Fruit fly (Drosophila melanogaster) whole organism, embryonic: ENCODE measurements around the gene AP-1mu.

ENCODE experiments used
- ATbp ChIP-seq: fragments of 200-800 bp; sonication (Bioruptor generic); optimal IDR thresholded peaks from 2 replicates; lab custom pipeline; 2017; ENCODE audit warnings: missing biosample characterization, mild to moderate bottlenecking, missing genetic modification characterization, missing genetic modification reagents
- CG11456 ChIP-seq: fragments of 200-800 bp; sonication (Bioruptor generic); IDR thresholded peaks from 3 replicates; pipeline ENCODE4 v1.3.6; 2022; ENCODE audit warnings: missing biosample characterization, missing genetic modification characterization
- CG11696 ChIP-seq: fragments of 200-800 bp; sonication (Bioruptor generic); IDR thresholded peaks from 2 replicates; pipeline ENCODE4 v1.3.6; 2022; ENCODE audit warnings: missing biosample characterization, missing genetic modification characterization
- CG12219 ChIP-seq: fragments of 200-800 bp; sonication (Bioruptor generic); optimal IDR thresholded peaks from 3 replicates; lab custom pipeline; 2018; ENCODE audit warnings: missing biosample characterization, mild to moderate bottlenecking, missing genetic modification characterization
- CG12659 ChIP-seq: fragments of 200-800 bp; sonication (Bioruptor generic); optimal IDR thresholded peaks from 3 replicates; lab custom pipeline; 2017; ENCODE audit warnings: mild to moderate bottlenecking, missing biosample characterization, missing genetic modification reagents, missing genetic modification characterization
- CG14441 ChIP-seq: fragments of 200-800 bp; sonication (Bioruptor generic); IDR thresholded peaks from 2 replicates; pipeline ENCODE4 v1.3.6; 2022; ENCODE audit warnings: missing biosample characterization, missing genetic modification characterization
- CG15479 ChIP-seq: fragments of 200-800 bp; sonication (Bioruptor generic); optimal IDR thresholded peaks from 3 replicates; lab custom pipeline; 2019; ENCODE audit warnings: missing biosample characterization, mild to moderate bottlenecking, missing genetic modification characterization, moderate library complexity
- CG1603 ChIP-seq: fragments of 200-800 bp; sonication (Bioruptor generic); optimal IDR thresholded peaks from 2 replicates; lab custom pipeline; 2019; ENCODE audit warnings: missing biosample characterization, mild to moderate bottlenecking, missing genetic modification characterization, moderate library complexity
- CG16779 ChIP-seq: fragments of 200-800 bp; sonication (Bioruptor generic); IDR thresholded peaks from 2 replicates; pipeline ENCODE4 v1.3.6; 2022; ENCODE audit warnings: missing biosample characterization, missing genetic modification characterization
- CG2116 ChIP-seq: fragments of 200-800 bp; sonication (Bioruptor generic); optimal IDR thresholded peaks from 3 replicates; lab custom pipeline; 2018; ENCODE audit warnings: missing biosample characterization, mild to moderate bottlenecking, missing genetic modification characterization
- CG2202 ChIP-seq: fragments of 200-800 bp; sonication (Bioruptor generic); optimal IDR thresholded peaks from 2 replicates; lab custom pipeline; 2018; ENCODE audit warnings: missing biosample characterization, mild to moderate bottlenecking, missing genetic modification characterization
- CG2678 ChIP-seq: fragments of 200-800 bp; sonication (Bioruptor generic); optimal IDR thresholded peaks from 3 replicates; lab custom pipeline; 2019; ENCODE audit warnings: missing biosample characterization, mild to moderate bottlenecking, missing genetic modification characterization, moderate library complexity
- CG31365 ChIP-seq: fragments of 200-800 bp; sonication (Bioruptor generic); optimal IDR thresholded peaks from 2 replicates; lab custom pipeline; 2018; ENCODE audit warnings: missing biosample characterization, mild to moderate bottlenecking, missing genetic modification characterization
- CG4617 ChIP-seq: fragments of 200-800 bp; sonication (Bioruptor generic); optimal IDR thresholded peaks from 3 replicates; lab custom pipeline; 2016; ENCODE audit warnings: missing biosample characterization, missing genetic modification characterization, borderline replicate concordance
- CG4730 ChIP-seq: fragments of 200-800 bp; sonication (Bioruptor generic); IDR thresholded peaks from 2 replicates; pipeline ENCODE4 v1.3.6; 2022; ENCODE audit warnings: missing biosample characterization, missing genetic modification characterization
- CG7372 ChIP-seq: fragments of 200-800 bp; sonication (Bioruptor generic); IDR thresholded peaks from 2 replicates; pipeline ENCODE4 v1.3.6; 2022; ENCODE audit warnings: missing biosample characterization, missing genetic modification characterization
- CG9437 ChIP-seq: fragments of 200-800 bp; sonication (Bioruptor generic); optimal IDR thresholded peaks from 2 replicates; lab custom pipeline; 2018; ENCODE audit warnings: missing biosample characterization, mild to moderate bottlenecking, missing genetic modification characterization
- Eip74EF ChIP-seq, 2 experiments: fragments of 200-800 bp in 1 of 2; fragments of >200 bp in 1 of 2; sonication (Bioruptor generic) in 1 of 2; optimal IDR thresholded peaks; 2 replicates each; lab custom pipeline; 2017 to 2019; ENCODE audit warnings: missing biosample characterization in 2 of 2, missing genetic modification characterization in 2 of 2, mild to moderate bottlenecking in 1 of 2, moderate library complexity in 1 of 2
- Ets65A ChIP-seq: fragments of 200-800 bp; sonication (Bioruptor generic); peaks from one replicate; lab custom pipeline; 2016; ENCODE audit warnings: missing biosample characterization, missing genetic modification characterization
- HLH54F ChIP-seq: fragments of 200-800 bp; sonication (Bioruptor generic); optimal IDR thresholded peaks from 3 replicates; lab custom pipeline; 2016; ENCODE audit warnings: missing biosample characterization, missing genetic modification characterization
- HLHmδ ChIP-seq: fragments of 200-800 bp; sonication (Bioruptor generic); optimal IDR thresholded peaks from 2 replicates; lab custom pipeline; 2018; ENCODE audit warnings: missing biosample characterization, mild to moderate bottlenecking, missing genetic modification characterization, moderate library complexity
- Hr78 ChIP-seq, 2 experiments: fragments of 200-800 bp in 1 of 2; fragments of >200 bp in 1 of 2; sonication (Bioruptor generic) in 1 of 2; optimal IDR thresholded peaks; 2 replicates each; lab custom pipeline; 2017 to 2019; ENCODE audit warnings: missing biosample characterization in 2 of 2, missing genetic modification characterization in 2 of 2, mild to moderate bottlenecking in 1 of 2, moderate library complexity in 1 of 2
- Myb ChIP-seq: fragments of 200-800 bp; sonication (Bioruptor generic); optimal IDR thresholded peaks from 2 replicates; lab custom pipeline; 2016; ENCODE audit warnings: missing biosample characterization, missing genetic modification characterization
- Oaz ChIP-seq: fragments of 200-800 bp; sonication (Bioruptor generic); IDR thresholded peaks from 2 replicates; pipeline ENCODE4 v1.3.6; 2022; ENCODE audit warnings: missing biosample characterization, missing genetic modification characterization
- Sox100B ChIP-seq: fragments of 200-800 bp; sonication (Bioruptor generic); optimal IDR thresholded peaks from 3 replicates; lab custom pipeline; 2018; ENCODE audit warnings: missing biosample characterization, mild to moderate bottlenecking, missing genetic modification characterization
- Ssrp ChIP-seq: fragments of 200-800 bp; sonication (Bioruptor generic); optimal IDR thresholded peaks from 2 replicates; lab custom pipeline; 2018; ENCODE audit warnings: missing biosample characterization, mild to moderate bottlenecking, missing genetic modification characterization, moderate library complexity
- Stat92E ChIP-seq, 3 experiments: fragments of >200 bp in 2 of 3; fragments of 200-800 bp in 1 of 3; sonication (Bioruptor generic) in 1 of 3; optimal IDR thresholded peaks; 2 replicates each; lab custom pipeline; 2017 to 2019; ENCODE audit warnings: missing biosample characterization in 3 of 3, missing genetic modification characterization in 3 of 3, mild to moderate bottlenecking in 1 of 3, moderate library complexity in 1 of 3
- abd-A ChIP-seq: fragments of 200-800 bp; sonication (Bioruptor generic); optimal IDR thresholded peaks from 3 replicates; lab custom pipeline; 2019; ENCODE audit warnings: missing biosample characterization, mild to moderate bottlenecking, missing genetic modification characterization, moderate library complexity
- ara ChIP-seq: fragments of 200-800 bp; sonication (Bioruptor generic); IDR thresholded peaks from 2 replicates; pipeline ENCODE4 v1.3.6; 2022; ENCODE audit warnings: missing biosample characterization, missing genetic modification characterization
- chinmo ChIP-seq: fragments of 200-800 bp; sonication (Bioruptor generic); IDR thresholded peaks from 4 replicates; pipeline ENCODE4 v1.3.6; 2022; ENCODE audit warnings: missing biosample characterization, missing genetic modification characterization; ENCODE audit not compliant: partially characterized antibody
- ci ChIP-seq: fragments of 200-800 bp; sonication (Bioruptor generic); IDR thresholded peaks from 3 replicates; pipeline ENCODE4 v1.3.6; 2022; ENCODE audit warnings: missing biosample characterization, missing genetic modification characterization
- crol ChIP-seq: fragments of 200-800 bp; sonication (Bioruptor generic); IDR thresholded peaks from 2 replicates; pipeline ENCODE4 v1.3.6; 2022; ENCODE audit warnings: missing biosample characterization, missing genetic modification characterization
- dmrt11E ChIP-seq: fragments of 200-800 bp; sonication (Bioruptor generic); optimal IDR thresholded peaks from 3 replicates; lab custom pipeline; 2018; ENCODE audit warnings: missing biosample characterization, mild to moderate bottlenecking, missing genetic modification characterization, moderate library complexity
- fd64A ChIP-seq: fragments of 200-800 bp; sonication (Bioruptor generic); optimal IDR thresholded peaks from 3 replicates; lab custom pipeline; 2018; ENCODE audit warnings: missing biosample characterization, mild to moderate bottlenecking, missing genetic modification characterization
- hb ChIP-seq: fragments of 200-800 bp; sonication (Bioruptor generic); IDR thresholded peaks from 3 replicates; pipeline ENCODE4 v1.3.6; 2022; ENCODE audit warnings: missing biosample characterization, missing genetic modification characterization; ENCODE audit not compliant: partially characterized antibody
- inv ChIP-seq: fragments of 200-800 bp; sonication (Bioruptor generic); IDR thresholded peaks from 2 replicates; pipeline ENCODE4 v1.3.6; 2022; ENCODE audit warnings: missing biosample characterization, missing genetic modification characterization; ENCODE audit not compliant: partially characterized antibody
- jing ChIP-seq: fragments of 200-800 bp; sonication (Bioruptor generic); optimal IDR thresholded peaks from 2 replicates; lab custom pipeline; 2018; ENCODE audit warnings: missing biosample characterization, mild to moderate bottlenecking, missing genetic modification characterization
- lov ChIP-seq, 2 experiments: fragments of 200-800 bp in 1 of 2; fragments of >200 bp in 1 of 2; sonication (Bioruptor generic) in 1 of 2; IDR thresholded peaks in 1 of 2; optimal IDR thresholded peaks in 1 of 2; 2 replicates in 1 of 2; 3 replicates in 1 of 2; pipeline versions ENCODE4 v1.3.6 to Lab custom; 2017 to 2022; ENCODE audit warnings: missing biosample characterization in 1 of 2, missing genetic modification characterization in 1 of 2
- oc ChIP-seq: fragments of 200-800 bp; sonication (Bioruptor generic); optimal IDR thresholded peaks from 2 replicates; lab custom pipeline; 2018; ENCODE audit warnings: missing biosample characterization, mild to moderate bottlenecking, missing genetic modification characterization, moderate library complexity
- otp ChIP-seq: fragments of 200-800 bp; sonication (Bioruptor generic); IDR thresholded peaks from 3 replicates; pipeline ENCODE4, ENCODE4 v1.3.6; 2022; ENCODE audit warnings: missing biosample characterization, missing genetic modification characterization
- sd ChIP-seq: fragments of 200-800 bp; sonication (Bioruptor generic); optimal IDR thresholded peaks from 3 replicates; lab custom pipeline; 2018; ENCODE audit warnings: missing biosample characterization, mild to moderate bottlenecking, missing genetic modification characterization, moderate library complexity
- sqz ChIP-seq: fragments of 200-800 bp; sonication (Bioruptor generic); optimal IDR thresholded peaks from 3 replicates; lab custom pipeline; 2018; ENCODE audit warnings: missing biosample characterization, mild to moderate bottlenecking, missing genetic modification characterization
- zen ChIP-seq: fragments of 200-800 bp; sonication (Bioruptor generic); optimal IDR thresholded peaks from 3 replicates; lab custom pipeline; 2018; ENCODE audit warnings: missing biosample characterization, mild to moderate bottlenecking, missing genetic modification characterization, moderate library complexity

The AP-1mu gene

DNA sequence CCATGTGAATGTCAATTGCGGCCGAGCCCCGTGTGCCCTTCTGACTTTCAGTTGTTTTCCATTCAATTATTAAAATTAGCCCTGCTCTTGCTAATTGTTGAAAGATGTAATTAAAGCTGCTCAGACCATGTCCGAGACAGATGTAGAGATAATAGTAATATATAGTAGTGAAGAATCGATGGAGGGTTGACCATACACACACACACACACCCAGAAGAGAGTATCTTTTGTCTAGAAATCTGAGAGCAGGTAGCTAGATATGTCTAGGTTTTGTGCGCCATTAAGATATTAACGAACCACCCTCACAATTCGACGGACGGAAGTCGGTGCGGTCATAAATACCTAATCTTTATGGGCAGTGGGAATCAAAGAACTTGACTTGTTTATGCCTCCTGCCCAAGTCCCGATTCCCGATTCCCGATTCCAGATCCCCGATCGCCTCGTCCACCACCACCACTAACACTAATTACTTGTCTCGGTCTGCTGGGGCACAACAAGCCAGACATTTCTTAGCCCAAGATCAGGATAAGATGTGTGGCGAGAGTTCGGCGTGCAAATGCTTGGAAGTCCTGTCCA is 45.2 kb upstream of the AP-1mu start (continued):
- TF ChIP-seq Myb: no peak
- no peak for TF ChIP-seq CG14441 (GFP tag; lab: Robert Waterston, UW)
- TF ChIP-seq Eip74EF (GFP tag; optimal IDR thresholded peaks at IDR 0.05; lab: Kevin White, UChicago): no peak
- TF ChIP-seq CG2116 (GFP tag; lab: Kevin White, UChicago): no peak
- TF ChIP-seq HLH54F: no peak
- no peak for TF ChIP-seq hb (GFP tag; lab: Robert Waterston, UW)
- no peak for TF ChIP-seq CG31365 (tag; lab: Kevin White, UChicago)
- TF ChIP-seq Ssrp (tag; lab: Kevin White, UChicago): no peak
- TF ChIP-seq Sox100B (GFP tag; lab: Kevin White, UChicago): no peak
- no peak for TF ChIP-seq CG2678 (tag; lab: Kevin White, UChicago)
- no peak for TF ChIP-seq inv (GFP tag; lab: Robert Waterston, UW)
- TF ChIP-seq chinmo (GFP tag; lab: Robert Waterston, UW): 0 out of 4 replicates have a peak, but pooled peaks have one; percentile 21
- no peak for TF ChIP-seq Oaz
- no peak for TF ChIP-seq jing (GFP tag; lab: Kevin White, UChicago)
- no peak for TF ChIP-seq CG12659 (GFP tag; lab: Kevin White, UChicago)
- no peak for TF ChIP-seq CG4617 (GFP tag; lab: Kevin White, UChicago)
- peak; percentile 56 for TF ChIP-seq Ets65A (GFP tag; lab: Kevin White, UChicago)
- TF ChIP-seq ci (GFP tag; lab: Robert Waterston, UW): peak; percentile 15; the same call in 1 of the 3 replicates
- peak; percentile 67 for TF ChIP-seq CG15479 (GFP tag; lab: Kevin White, UChicago)
- TF ChIP-seq zen: peak; percentile 82
- no peak for TF ChIP-seq ara (GFP tag; lab: Robert Waterston, UW)
- TF ChIP-seq, all 482 proteins: peak for 12

DNA sequence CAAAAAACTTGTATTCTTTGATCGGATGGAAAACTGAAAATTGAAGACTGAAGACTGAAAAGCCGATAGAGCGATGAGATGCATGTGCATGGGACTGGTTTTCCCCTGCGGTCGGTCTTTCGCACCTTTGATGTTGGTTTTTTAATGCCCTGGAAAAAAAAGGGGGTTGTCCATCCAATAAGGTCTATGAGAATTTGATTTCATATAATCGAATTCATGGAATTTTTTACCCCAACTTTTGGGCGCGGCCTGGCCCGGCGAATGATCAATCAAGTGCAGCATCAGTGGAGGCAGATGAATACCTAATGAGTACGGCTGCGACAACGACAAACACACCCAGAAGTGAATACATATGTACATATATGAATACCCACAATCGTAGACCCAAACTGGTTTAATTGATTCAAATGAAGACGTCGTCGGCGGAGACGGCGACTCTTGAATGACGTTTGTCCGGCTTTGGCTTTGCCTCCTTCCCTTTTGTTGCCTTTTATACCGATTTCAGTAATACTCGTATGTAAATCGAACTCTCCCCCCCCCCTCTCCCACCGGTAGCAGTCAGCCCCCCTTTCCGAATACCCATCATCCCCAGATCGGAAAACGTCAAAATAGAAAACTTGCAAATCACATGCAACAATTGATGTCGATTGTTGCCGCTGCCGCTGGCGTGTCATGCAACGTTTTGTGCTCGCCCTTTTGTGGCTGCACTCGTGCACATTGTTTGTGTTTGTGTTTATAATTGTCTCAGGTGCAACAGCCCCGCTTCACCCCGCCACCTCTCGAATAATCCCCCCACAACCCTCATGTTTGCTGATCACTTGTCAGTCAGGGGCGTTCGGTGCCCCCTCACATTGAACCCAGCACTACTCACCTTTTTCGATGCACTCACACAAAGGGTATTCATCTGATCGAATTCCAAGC is 44.0 kb upstream of the AP-1mu start:
- no peak for TF ChIP-seq CG7372
- no peak for TF ChIP-seq fd64A (GFP tag; lab: Kevin White, UChicago)
- TF ChIP-seq Stat92E (GFP tag; optimal IDR thresholded peaks at IDR 0.05; lab: Kevin White, UChicago): peak in 1 of 3 experiments; percentile 82
- peak; percentile 58 for TF ChIP-seq HLHmδ (GFP tag; lab: Kevin White, UChicago)
- TF ChIP-seq CG4730 (GFP tag; lab: Robert Waterston, UW): peak; percentile 25; the same call in 1 of the 2 replicates
- TF ChIP-seq sqz (GFP tag; lab: Kevin White, UChicago): peak; percentile 88
- TF ChIP-seq Hr78 (GFP tag; optimal IDR thresholded peaks at IDR 0.05; lab: Kevin White, UChicago): peak in 1 of 2 experiments; percentile 64
- TF ChIP-seq lov (optimal IDR thresholded peaks at IDR 0.05; lab: Kevin White, UChicago): no peak
- 0 out of 3 replicates have a peak, but pooled peaks have one; percentile 60 for TF ChIP-seq lov (GFP tag; IDR thresholded peaks at IDR 0.05; lab: Robert Waterston, UW)
- peak; percentile 93 for TF ChIP-seq sd (tag; lab: Kevin White, UChicago)
- TF ChIP-seq ATbp: peak; percentile 22
- TF ChIP-seq CG11696: no peak
- no peak for TF ChIP-seq CG12219 (GFP tag; lab: Kevin White, UChicago)
- TF ChIP-seq crol: peak; percentile 86
- TF ChIP-seq chinmo (GFP tag; lab: Robert Waterston, UW): peak; percentile 75; the same call in 1 of the 4 replicates
- TF ChIP-seq CG9437 (GFP tag; lab: Kevin White, UChicago): no peak
- peak; percentile 81 for TF ChIP-seq abd-A
- peak; percentile 56; the same call in 2 of the 3 replicates for TF ChIP-seq ci (GFP tag; lab: Robert Waterston, UW)
- TF ChIP-seq CG2202: peak; percentile 15
- 0 out of 3 replicates have a peak, but pooled peaks have one; percentile 18 for TF ChIP-seq CG11456 (GFP tag; lab: Robert Waterston, UW)
- no peak for TF ChIP-seq CG16779
- TF ChIP-seq Eip74EF (GFP tag; optimal IDR thresholded peaks at IDR 0.05; lab: Kevin White, UChicago): peak in 1 of 2 experiments; percentile 7
- TF ChIP-seq dmrt11E (tag; lab: Kevin White, UChicago): peak; percentile 7
- peak; percentile 55 for TF ChIP-seq oc
- TF ChIP-seq otp: peak; percentile 40; the same call in 1 of the 3 replicates
- TF ChIP-seq CG1603 (tag; lab: Kevin White, UChicago): peak; percentile 33
